Worm (Caenorhabditis elegans) whole organism, L2 larva: ENCODE results near the gene srt-41.

Experiments used
- ZK546.5 ChIP-seq: sonication (generic microtip); optimal IDR thresholded peaks from 2 replicates; lab custom pipeline; 2017; ENCODE audit warnings: missing biosample characterization, missing genetic modification characterization
- aly-2 ChIP-seq: fragments of 150-350 bp; optimal IDR thresholded peaks from 2 replicates; lab custom pipeline; 2014; ENCODE audit warnings: missing biosample characterization, missing genetic modification characterization
- ceh-82 ChIP-seq: fragments of 150-350 bp; optimal IDR thresholded peaks from 2 replicates; lab custom pipeline; 2014; ENCODE audit warnings: missing biosample characterization, missing genetic modification characterization
- egl-27 ChIP-seq: sonication (generic microtip); optimal IDR thresholded peaks from 3 replicates; lab custom pipeline; 2017; ENCODE audit warnings: missing biosample characterization, missing genetic modification reagents, missing genetic modification characterization
- fos-1 ChIP-seq: fragments of 150-350 bp; optimal IDR thresholded peaks from 2 replicates; lab custom pipeline; 2014; ENCODE audit warnings: missing biosample characterization, missing genetic modification characterization
- lsy-2 ChIP-seq, 2 experiments: fragments of 150-350 bp in 1 of 2; sonication (generic microtip) in 1 of 2; optimal IDR thresholded peaks; 2 replicates each; lab custom pipeline; 2014 to 2017; ENCODE audit warnings: missing biosample characterization in 2 of 2, missing genetic modification characterization in 2 of 2
- mdl-1 ChIP-seq, 2 experiments: fragments of 150-350 bp in 1 of 2; sonication (generic microtip) in 1 of 2; optimal IDR thresholded peaks; 2 replicates each; lab custom pipeline; 2017; ENCODE audit warnings: missing biosample characterization in 2 of 2, missing genetic modification characterization in 2 of 2
- nhr-12 ChIP-seq: fragments of 150-350 bp; optimal IDR thresholded peaks from 2 replicates; lab custom pipeline; 2014; ENCODE audit warnings: missing biosample characterization, missing genetic modification characterization
- peb-1 ChIP-seq: fragments of 150-350 bp; optimal IDR thresholded peaks from 2 replicates; lab custom pipeline; 2014; ENCODE audit warnings: missing biosample characterization, missing genetic modification characterization
- snpc-4 ChIP-seq: fragments of 150-350 bp; optimal IDR thresholded peaks from 2 replicates; lab custom pipeline; 2014; ENCODE audit warnings: missing biosample characterization, missing genetic modification characterization
- unc-62 ChIP-seq: fragments of 150-350 bp; optimal IDR thresholded peaks from 2 replicates; lab custom pipeline; 2014; ENCODE audit warnings: missing biosample characterization, missing genetic modification reagents, missing genetic modification characterization
- zag-1 ChIP-seq: fragments of 150-350 bp; optimal IDR thresholded peaks from 2 replicates; lab custom pipeline; 2014; ENCODE audit warnings: missing biosample characterization, missing genetic modification characterization

DNA sequence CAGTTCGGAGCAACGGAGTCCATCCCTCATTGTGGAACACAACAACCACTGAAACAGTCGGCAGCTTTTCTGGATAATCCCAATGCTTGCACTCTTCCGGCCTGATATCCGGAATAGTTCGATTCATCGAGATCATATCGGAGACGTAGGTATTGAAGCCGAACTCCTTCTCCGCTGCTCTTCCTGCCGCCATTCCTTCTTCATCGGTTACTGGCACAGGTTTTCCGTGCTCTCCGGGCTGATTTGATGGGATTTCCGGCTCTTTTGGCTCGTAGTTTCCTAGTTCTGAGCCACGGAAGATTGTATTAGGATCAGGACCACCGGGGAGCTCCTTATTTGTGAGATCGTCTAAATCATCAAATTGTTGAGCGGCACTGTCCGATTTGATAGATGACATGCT, 17.1 kb upstream of the srt-41 start:
- no peak for TF ChIP-seq unc-62 (GFP tag; lab: Kevin White, UChicago)
- TF ChIP-seq ceh-82 (tag; lab: Kevin White, UChicago) = no peak
- TF ChIP-seq lsy-2 (tag; optimal IDR thresholded peaks at IDR 0.05; lab: Kevin White, UChicago) = no peak
- TF ChIP-seq zag-1 (tag; lab: Kevin White, UChicago) = no peak
- TF ChIP-seq mdl-1 (tag; optimal IDR thresholded peaks at IDR 0.05; lab: Kevin White, UChicago) = no peak
- no peak for TF ChIP-seq aly-2
- TF ChIP-seq fos-1 (tag; lab: Kevin White, UChicago) = no peak
- no peak for TF ChIP-seq ZK546.5 (tag; lab: Kevin White, UChicago)
- TF ChIP-seq egl-27 (tag; lab: Kevin White, UChicago) = no peak
- no peak for TF ChIP-seq nhr-12
- TF ChIP-seq snpc-4 (tag; lab: Kevin White, UChicago) = no peak
- no peak for TF ChIP-seq peb-1 (tag; lab: Kevin White, UChicago)
